Fruit fly (Drosophila melanogaster) Kc167 (cell line): ENCODE measurements around the gene Muted.

Experiments
- Myc ChIP-seq: fragments of >200 bp; optimal IDR thresholded peaks from 2 replicates; lab custom pipeline; 2017; ENCODE audit warnings: missing external identifiers
- Sin3A ChIP-seq: fragments of >200 bp; optimal IDR thresholded peaks from 2 replicates; lab custom pipeline; 2018; ENCODE audit warnings: missing external identifiers
- h ChIP-seq: fragments of >200 bp; optimal IDR thresholded peaks from 3 replicates; lab custom pipeline; 2018; ENCODE audit warnings: missing external identifiers
- psq ChIP-seq: fragments of >200 bp; optimal IDR thresholded peaks from 2 replicates; lab custom pipeline; 2017; ENCODE audit warnings: missing external identifiers
- ttk ChIP-seq: sonication (Bioruptor generic); optimal IDR thresholded peaks from 2 replicates; lab custom pipeline; 2017; ENCODE audit warnings: missing external identifiers

DNA sequence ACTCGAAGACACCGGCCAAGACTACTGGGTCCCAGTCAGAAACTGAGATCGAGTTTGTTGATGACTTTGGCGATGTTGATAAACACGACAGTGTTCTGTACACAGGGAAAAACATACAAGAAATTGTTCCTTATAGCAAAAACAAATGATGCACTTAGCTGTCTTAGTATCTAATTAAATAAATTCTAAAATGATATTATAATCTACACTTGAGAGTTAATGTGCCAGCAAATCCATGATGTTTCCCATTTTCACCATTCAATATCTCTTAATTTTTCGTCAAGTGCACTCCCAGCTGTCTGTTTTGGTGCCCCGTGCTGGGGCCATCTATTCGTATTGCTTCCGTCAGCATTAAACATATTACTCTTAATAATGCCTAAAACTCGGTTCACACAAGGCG is 37.8 kb downstream of the Muted start:
- TF ChIP-seq h (lab: Kevin White, UChicago) (no peak), Myc (lab: Kevin White, UChicago) (no peak), ttk (lab: Kevin White, UChicago) (no peak), Sin3A (no peak), psq (lab: Kevin White, UChicago) (no peak)
